Fruit fly (Drosophila melanogaster) whole organism, pupa: ENCODE measurements around the gene rasp.

ENCODE experiments used
- CG14655 ChIP-seq: fragments of 200-800 bp; sonication (Bioruptor generic); optimal IDR thresholded peaks from 3 replicates; lab custom pipeline; 2017; ENCODE audit warnings: mild to moderate bottlenecking, missing biosample characterization, missing genetic modification reagents, missing genetic modification characterization
- CG32121 ChIP-seq: fragments of 200-800 bp; sonication (Bioruptor generic); IDR thresholded peaks from 2 replicates; pipeline ENCODE4 v1.3.6; 2022; ENCODE audit warnings: missing biosample characterization, missing genetic modification characterization
- CG9948 ChIP-seq: fragments of 200-800 bp; sonication (Bioruptor generic); optimal IDR thresholded peaks from 2 replicates; lab custom pipeline; 2018; ENCODE audit warnings: missing biosample characterization, mild to moderate bottlenecking, missing genetic modification characterization, moderate library complexity
- Pif1B ChIP-seq: fragments of 200-800 bp; sonication (Bioruptor generic); optimal IDR thresholded peaks from 3 replicates; lab custom pipeline; 2016; ENCODE audit warnings: missing biosample characterization, missing genetic modification characterization
- Snoo ChIP-seq: fragments of 200-800 bp; sonication (Bioruptor generic); optimal IDR thresholded peaks from 3 replicates; lab custom pipeline; 2017; ENCODE audit warnings: missing biosample characterization, mild to moderate bottlenecking, missing genetic modification characterization, inconsistent platforms

DNA sequence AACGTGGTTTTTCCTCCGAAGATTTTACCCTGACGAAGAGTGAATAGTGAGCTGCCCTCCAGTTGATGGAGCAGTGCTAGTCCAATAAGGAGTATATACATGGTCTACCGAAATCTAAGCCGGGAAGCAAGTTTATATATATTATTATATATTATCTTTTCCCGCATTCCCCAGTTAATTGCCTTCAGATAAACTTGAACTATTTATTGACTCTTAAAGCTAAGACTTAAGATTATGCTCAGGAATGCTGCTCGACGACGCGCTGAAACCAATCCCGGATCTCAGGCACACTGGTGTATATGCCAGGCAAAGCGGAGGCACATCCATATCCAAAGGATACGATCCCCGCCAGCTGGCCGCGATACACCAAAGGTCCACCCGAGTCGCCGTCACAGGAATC is 43.4 kb downstream of the rasp start, which contains the start of gene CG32277:
- no peak for TF ChIP-seq CG32121
- TF ChIP-seq Pif1B = no peak
- TF ChIP-seq CG9948 (tag; lab: Kevin White, UChicago) = no peak
- TF ChIP-seq Snoo (tag; lab: Kevin White, UChicago) = no peak
- TF ChIP-seq CG14655 (GFP tag; lab: Kevin White, UChicago) = no peak
